Fruit fly (Drosophila melanogaster) whole organism, embryonic: ENCODE results near the gene Gdh.

ENCODE experiments used
- B-H2 ChIP-seq: fragments of 200-800 bp; sonication (Bioruptor generic); optimal IDR thresholded peaks from 2 replicates; lab custom pipeline; 2018; ENCODE audit warnings: missing biosample characterization, mild to moderate bottlenecking, missing genetic modification characterization
- CG10267 ChIP-seq: fragments of 200-800 bp; sonication (Bioruptor generic); optimal IDR thresholded peaks from 2 replicates; lab custom pipeline; 2018; ENCODE audit warnings: missing biosample characterization, mild to moderate bottlenecking, missing genetic modification characterization, moderate library complexity
- CG11085 ChIP-seq: fragments of 200-800 bp; sonication (Bioruptor generic); IDR thresholded peaks from 2 replicates; pipeline ENCODE4 v1.3.6; 2022; ENCODE audit warnings: missing biosample characterization, missing genetic modification characterization
- CG11398 ChIP-seq: fragments of 200-800 bp; sonication (Bioruptor generic); optimal IDR thresholded peaks from 2 replicates; lab custom pipeline; 2016; ENCODE audit warnings: missing biosample characterization, missing genetic modification characterization
- CG12299 ChIP-seq: fragments of 200-800 bp; sonication (Bioruptor generic); optimal IDR thresholded peaks from 2 replicates; lab custom pipeline; 2018; ENCODE audit warnings: missing biosample characterization, mild to moderate bottlenecking, missing genetic modification characterization
- CG12744 ChIP-seq: fragments of 200-800 bp; sonication (Bioruptor generic); optimal IDR thresholded peaks from 2 replicates; lab custom pipeline; 2016; ENCODE audit warnings: missing biosample characterization, missing genetic modification characterization
- CG14441 ChIP-seq: fragments of 200-800 bp; sonication (Bioruptor generic); IDR thresholded peaks from 2 replicates; pipeline ENCODE4 v1.3.6; 2022; ENCODE audit warnings: missing biosample characterization, missing genetic modification characterization
- CG1529 ChIP-seq: fragments of 200-800 bp; sonication (Bioruptor generic); optimal IDR thresholded peaks from 3 replicates; lab custom pipeline; 2018; ENCODE audit warnings: missing biosample characterization, missing genetic modification characterization
- CG30020 ChIP-seq: fragments of 200-800 bp; optimal IDR thresholded peaks from 2 replicates; lab custom pipeline; 2019; ENCODE audit warnings: missing biosample characterization, mild to moderate bottlenecking, missing genetic modification characterization, moderate library complexity
- CG31388 ChIP-seq: fragments of 200-800 bp; sonication (Bioruptor generic); optimal IDR thresholded peaks from 2 replicates; lab custom pipeline; 2016; ENCODE audit warnings: missing biosample characterization, missing genetic modification characterization
- CG3163 ChIP-seq: fragments of 200-800 bp; sonication (Bioruptor generic); optimal IDR thresholded peaks from 3 replicates; lab custom pipeline; 2016; ENCODE audit warnings: missing biosample characterization, missing genetic modification characterization
- CG4854 ChIP-seq: fragments of 200-800 bp; sonication (Bioruptor generic); optimal IDR thresholded peaks from 2 replicates; lab custom pipeline; 2016; ENCODE audit warnings: missing biosample characterization, missing genetic modification characterization, inconsistent platforms
- CG6254 ChIP-seq: fragments of 200-800 bp; sonication (Bioruptor generic); optimal IDR thresholded peaks from 3 replicates; lab custom pipeline; 2017; ENCODE audit warnings: mild to moderate bottlenecking, missing biosample characterization, missing genetic modification reagents, missing genetic modification characterization
- CG6689 ChIP-seq: fragments of 200-800 bp; sonication (Bioruptor generic); IDR thresholded peaks from 2 replicates; pipeline ENCODE4 v1.3.6; 2022; ENCODE audit warnings: missing biosample characterization, missing genetic modification characterization
- CG6791 ChIP-seq: fragments of 200-800 bp; sonication (Bioruptor generic); IDR thresholded peaks from 3 replicates; pipeline ENCODE4 v1.3.6; 2022; ENCODE audit warnings: missing biosample characterization, missing genetic modification characterization; ENCODE audit not compliant: partially characterized antibody
- CG7556 ChIP-seq: fragments of 200-800 bp; sonication (Bioruptor generic); optimal IDR thresholded peaks from 2 replicates; lab custom pipeline; 2017; ENCODE audit warnings: missing biosample characterization, mild to moderate bottlenecking, missing genetic modification characterization
- CG7786 ChIP-seq: fragments of 200-800 bp; sonication (Bioruptor generic); optimal IDR thresholded peaks from 2 replicates; lab custom pipeline; 2016; ENCODE audit warnings: missing biosample characterization, missing genetic modification characterization
- D ChIP-seq, 2 experiments: fragments of 200-800 bp in 1 of 2; fragments of >200 bp in 1 of 2; sonication (Bioruptor generic) in 1 of 2; optimal IDR thresholded peaks; 2 replicates in 1 of 2; 3 replicates in 1 of 2; lab custom pipeline; 2017; ENCODE audit warnings: mild to moderate bottlenecking in 1 of 2, missing biosample characterization in 1 of 2, missing genetic modification characterization in 1 of 2, missing genetic modification reagents in 1 of 2
- Dip3 ChIP-seq: fragments of 200-800 bp; sonication (Bioruptor generic); optimal IDR thresholded peaks from 3 replicates; lab custom pipeline; 2016; ENCODE audit warnings: missing biosample characterization, missing genetic modification characterization
- ERR ChIP-seq: fragments of 200-800 bp; sonication (Bioruptor generic); optimal IDR thresholded peaks from 2 replicates; lab custom pipeline; 2016; ENCODE audit warnings: missing biosample characterization, missing genetic modification characterization
- GATAe ChIP-seq: fragments of 200-800 bp; sonication (Bioruptor generic); conservative IDR thresholded peaks from 2 replicates; pipeline ENCODE4 v1.3.6; 2022; ENCODE audit warnings: missing biosample characterization, missing genetic modification characterization
- HLH54F ChIP-seq: fragments of 200-800 bp; sonication (Bioruptor generic); optimal IDR thresholded peaks from 3 replicates; lab custom pipeline; 2016; ENCODE audit warnings: missing biosample characterization, missing genetic modification characterization
- Hey ChIP-seq: fragments of 200-800 bp; sonication (Bioruptor generic); optimal IDR thresholded peaks from 3 replicates; lab custom pipeline; 2018; ENCODE audit warnings: missing biosample characterization, mild to moderate bottlenecking, missing genetic modification characterization
- HmgD ChIP-seq: fragments of 200-800 bp; sonication (Bioruptor generic); optimal IDR thresholded peaks from 3 replicates; lab custom pipeline; 2016; ENCODE audit warnings: missing biosample characterization, missing genetic modification characterization
- Hmx ChIP-seq: fragments of 200-800 bp; sonication (Bioruptor generic); optimal IDR thresholded peaks from 2 replicates; lab custom pipeline; 2016; ENCODE audit warnings: missing biosample characterization, missing genetic modification characterization
- PHDP ChIP-seq: fragments of 200-800 bp; sonication (Bioruptor generic); optimal IDR thresholded peaks from 3 replicates; lab custom pipeline; 2018; ENCODE audit warnings: missing biosample characterization, mild to moderate bottlenecking, missing genetic modification characterization, moderate library complexity
- Sry-δ ChIP-seq: fragments of 200-800 bp; sonication (Bioruptor generic); optimal IDR thresholded peaks from 2 replicates; lab custom pipeline; 2016; ENCODE audit warnings: missing biosample characterization, missing genetic modification characterization
- cas ChIP-seq: fragments of 200-800 bp; sonication (Bioruptor generic); IDR thresholded peaks from 2 replicates; pipeline ENCODE4 v1.3.6; 2022; ENCODE audit warnings: missing biosample characterization, missing genetic modification characterization
- ci ChIP-seq: fragments of 200-800 bp; sonication (Bioruptor generic); IDR thresholded peaks from 3 replicates; pipeline ENCODE4 v1.3.6; 2022; ENCODE audit warnings: missing biosample characterization, missing genetic modification characterization
- corto ChIP-seq: fragments of 200-800 bp; sonication (Bioruptor generic); optimal IDR thresholded peaks from 2 replicates; lab custom pipeline; 2016; ENCODE audit warnings: missing biosample characterization, mild to moderate bottlenecking, missing genetic modification characterization, moderate library complexity
- cwo ChIP-seq: fragments of 200-800 bp; sonication (Bioruptor generic); optimal IDR thresholded peaks from 3 replicates; lab custom pipeline; 2017; ENCODE audit warnings: missing biosample characterization, missing genetic modification characterization, mild to moderate bottlenecking, moderate library complexity, missing genetic modification reagents
- dm ChIP-seq: fragments of 200-800 bp; sonication (Bioruptor generic); optimal IDR thresholded peaks from 3 replicates; lab custom pipeline; 2016; ENCODE audit warnings: missing biosample characterization, missing genetic modification characterization
- dmrt11E ChIP-seq: fragments of 200-800 bp; sonication (Bioruptor generic); optimal IDR thresholded peaks from 3 replicates; lab custom pipeline; 2018; ENCODE audit warnings: missing biosample characterization, mild to moderate bottlenecking, missing genetic modification characterization, moderate library complexity
- en ChIP-seq: fragments of 200-800 bp; sonication (Bioruptor generic); optimal IDR thresholded peaks from 2 replicates; lab custom pipeline; 2016; ENCODE audit warnings: missing biosample characterization, missing genetic modification characterization
- fru ChIP-seq: fragments of >200 bp; optimal IDR thresholded peaks from 2 replicates; lab custom pipeline; 2017
- grau ChIP-seq: fragments of 200-800 bp; optimal IDR thresholded peaks from 3 replicates; lab custom pipeline; 2019; ENCODE audit warnings: missing biosample characterization, mild to moderate bottlenecking, missing genetic modification characterization, moderate library complexity
- gt ChIP-seq: fragments of 200-800 bp; sonication (Bioruptor generic); IDR thresholded peaks from 2 replicates; pipeline ENCODE4 v1.3.6; 2022; ENCODE audit warnings: missing biosample characterization, missing genetic modification characterization
- hb ChIP-seq: fragments of 200-800 bp; sonication (Bioruptor generic); IDR thresholded peaks from 3 replicates; pipeline ENCODE4 v1.3.6; 2022; ENCODE audit warnings: missing biosample characterization, missing genetic modification characterization; ENCODE audit not compliant: partially characterized antibody
- kni ChIP-seq: fragments of 200-800 bp; sonication (Bioruptor generic); optimal IDR thresholded peaks from 3 replicates; lab custom pipeline; 2017; ENCODE audit warnings: mild to moderate bottlenecking, missing biosample characterization, missing genetic modification reagents, missing genetic modification characterization
- lola ChIP-seq, 3 experiments: fragments of >200 bp in 2 of 3; fragments of 200-800 bp in 1 of 3; sonication (Bioruptor generic) in 1 of 3; optimal IDR thresholded peaks; 2 replicates each; lab custom pipeline; 2017 to 2019; ENCODE audit warnings: missing biosample characterization in 3 of 3, missing genetic modification characterization in 3 of 3, mild to moderate bottlenecking in 1 of 3, moderate library complexity in 1 of 3
- mam ChIP-seq: fragments of 200-800 bp; sonication (Bioruptor generic); optimal IDR thresholded peaks from 3 replicates; lab custom pipeline; 2016; ENCODE audit warnings: missing biosample characterization, missing genetic modification characterization
- pan ChIP-seq, 4 experiments: fragments of >200 bp in 3 of 4; fragments of 200-800 bp in 1 of 4; sonication (Bioruptor generic) in 1 of 4; optimal IDR thresholded peaks in 3 of 4; IDR thresholded peaks in 1 of 4; 2 replicates each; pipeline versions ENCODE4 v1.3.6 to Lab custom; 2017 to 2022; ENCODE audit warnings: missing biosample characterization in 2 of 4, missing genetic modification characterization in 2 of 4, mixed read lengths in 1 of 4
- pita ChIP-seq: fragments of 200-800 bp; sonication (Bioruptor generic); optimal IDR thresholded peaks from 2 replicates; lab custom pipeline; 2017; ENCODE audit warnings: missing biosample characterization, mild to moderate bottlenecking, missing genetic modification characterization
- prd ChIP-seq, 3 experiments: fragments of >200 bp in 2 of 3; fragments of 200-800 bp in 1 of 3; sonication (Bioruptor generic) in 1 of 3; optimal IDR thresholded peaks in 2 of 3; IDR thresholded peaks in 1 of 3; 2 replicates in 2 of 3; 3 replicates in 1 of 3; pipeline versions ENCODE4 v1.3.6 to Lab custom; 2017 to 2022; ENCODE audit warnings: missing biosample characterization in 1 of 3, missing genetic modification characterization in 1 of 3
- ssp ChIP-seq: fragments of 200-800 bp; sonication (Bioruptor generic); IDR thresholded peaks from 2 replicates; pipeline ENCODE4 v1.3.6; 2022; ENCODE audit warnings: missing biosample characterization, missing genetic modification characterization
- stwl ChIP-seq: fragments of 200-800 bp; sonication (Bioruptor generic); optimal IDR thresholded peaks from 3 replicates; lab custom pipeline; 2018; ENCODE audit warnings: missing biosample characterization, mild to moderate bottlenecking, missing genetic modification characterization, moderate library complexity
- trem ChIP-seq: fragments of 200-800 bp; optimal IDR thresholded peaks from 3 replicates; lab custom pipeline; 2019; ENCODE audit warnings: missing biosample characterization, mild to moderate bottlenecking, missing genetic modification characterization, moderate library complexity

Gene Gdh

DNA sequence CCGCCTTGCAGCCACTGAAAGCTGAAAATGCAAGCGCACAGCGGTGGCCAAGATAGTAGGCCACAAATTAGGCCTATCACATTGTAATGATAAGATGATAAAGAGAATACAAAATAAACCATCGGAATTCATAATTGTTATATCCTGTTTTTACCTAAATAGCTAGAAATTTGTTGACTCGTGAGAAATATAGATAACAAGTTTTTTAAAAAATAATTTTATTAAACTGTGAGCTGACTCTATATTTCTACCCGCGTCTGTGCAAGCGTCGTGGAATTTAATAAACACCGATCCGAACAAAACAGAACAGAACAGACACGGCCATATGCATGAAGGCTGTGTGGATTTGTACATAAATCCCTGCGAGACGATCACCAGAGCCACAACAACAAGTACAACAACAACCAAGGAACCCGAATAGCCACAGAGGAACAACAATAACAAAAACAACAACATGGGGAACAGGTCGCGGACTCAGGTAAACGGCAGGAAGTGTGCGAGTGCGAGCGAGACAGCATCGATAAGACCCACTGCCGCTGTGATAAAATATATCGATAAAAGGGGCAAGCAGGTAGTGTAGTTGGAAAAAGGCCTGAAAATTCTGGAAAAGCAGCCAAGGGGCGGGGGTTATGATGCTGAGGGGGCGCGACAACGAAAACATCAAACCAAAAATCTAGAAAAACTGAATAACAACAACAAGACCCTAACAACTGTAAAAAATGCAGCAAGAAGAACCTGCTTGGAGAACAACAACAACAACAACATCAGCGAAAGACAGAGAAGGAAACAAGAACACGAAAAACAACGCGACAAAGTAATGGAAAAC lies 56.4 kb downstream of the Gdh start (continued):
- no peak for TF ChIP-seq D (optimal IDR thresholded peaks at IDR 0.05; lab: Kevin White, UChicago)
- peak; percentile 93 for TF ChIP-seq D (GFP tag; optimal IDR thresholded peaks at IDR 0.05; lab: Kevin White, UChicago)
- TF ChIP-seq stwl (tag; lab: Kevin White, UChicago) = peak; percentile 71
- TF ChIP-seq CG3163 (GFP tag; lab: Kevin White, UChicago) = peak; percentile 5
- TF ChIP-seq dm (GFP tag; lab: Kevin White, UChicago) = peak; percentile 53
- no peak for TF ChIP-seq cas (GFP tag; lab: Robert Waterston, UW)
- TF ChIP-seq ssp (GFP tag; lab: Robert Waterston, UW) = peak; percentile 71
- peak; percentile 96 for TF ChIP-seq dmrt11E
- no peak for TF ChIP-seq B-H2
- peak; percentile 94 for TF ChIP-seq trem (tag; lab: Kevin White, UChicago)
- TF ChIP-seq CG6791 (GFP tag; lab: Robert Waterston, UW) = no peak
- TF ChIP-seq gt (GFP tag; lab: Robert Waterston, UW) = peak; percentile 64; the same call in 1 of the 2 replicates
- 0 out of 2 replicates have a peak, but pooled peaks have one; percentile 10 for TF ChIP-seq GATAe (GFP tag; lab: Robert Waterston, UW)
- peak; percentile 60 for TF ChIP-seq cwo (GFP tag; lab: Kevin White, UChicago)
- peak; percentile 93 for TF ChIP-seq ci
- no peak for TF ChIP-seq fru (lab: Kevin White, UChicago)
- peak in 1 of 3 experiments; percentile 96 for TF ChIP-seq lola (GFP tag; optimal IDR thresholded peaks at IDR 0.05; lab: Kevin White, UChicago)
- peak; percentile 84 for TF ChIP-seq CG12299 (tag; lab: Kevin White, UChicago)
- TF ChIP-seq CG6689 (GFP tag; lab: Robert Waterston, UW) = peak; percentile 89
- TF ChIP-seq HLH54F (GFP tag; lab: Kevin White, UChicago) = peak; percentile 45
- peak; percentile 88 for TF ChIP-seq grau (tag; lab: Kevin White, UChicago)
- TF ChIP-seq CG12744 = peak; percentile 70
- TF ChIP-seq kni (GFP tag; lab: Kevin White, UChicago) = peak; percentile 80
- TF ChIP-seq Sry-δ (GFP tag; lab: Kevin White, UChicago) = peak; percentile 1
- peak; percentile 46 for TF ChIP-seq mam (GFP tag; lab: Kevin White, UChicago)
- TF ChIP-seq corto = peak; percentile 97
- TF ChIP-seq CG6254 (GFP tag; lab: Kevin White, UChicago) = peak; percentile 91
- peak; percentile 91 for TF ChIP-seq CG10267 (tag; lab: Kevin White, UChicago)
- no peak for TF ChIP-seq ERR (GFP tag; lab: Kevin White, UChicago)
- no peak for TF ChIP-seq prd (optimal IDR thresholded peaks at IDR 0.05; lab: Kevin White, UChicago)
- peak; percentile 92 for TF ChIP-seq prd (GFP tag; IDR thresholded peaks at IDR 0.05; lab: Robert Waterston, UW)
- TF ChIP-seq Hey (tag; lab: Kevin White, UChicago) = no peak
- no peak for TF ChIP-seq hb (GFP tag; lab: Robert Waterston, UW)
- no peak for TF ChIP-seq Hmx
- TF ChIP-seq HmgD (GFP tag; lab: Kevin White, UChicago) = no peak
- peak; percentile 83 for TF ChIP-seq CG1529 (GFP tag; lab: Kevin White, UChicago)
- TF ChIP-seq en (GFP tag; lab: Kevin White, UChicago) = peak; percentile 65
- peak; percentile 56 for TF ChIP-seq CG11398 (GFP tag; lab: Kevin White, UChicago)
- TF ChIP-seq CG4854 (GFP tag; lab: Kevin White, UChicago) = peak; percentile 57
- peak; percentile 86 for TF ChIP-seq PHDP (tag; lab: Kevin White, UChicago)
- TF ChIP-seq CG11085 (GFP tag; lab: Robert Waterston, UW) = 0 out of 2 replicates have a peak, but pooled peaks have one; percentile 24
- no peak for TF ChIP-seq CG31388
- no peak for TF ChIP-seq pan (optimal IDR thresholded peaks at IDR 0.05; lab: Kevin White, UChicago)
- peak in 1 of 2 experiments; percentile 77 for TF ChIP-seq pan (GFP tag; optimal IDR thresholded peaks at IDR 0.05 in 1 of 2, IDR thresholded peaks at IDR 0.05 in 1 of 2)
- peak; percentile 74 for TF ChIP-seq CG14441 (GFP tag; lab: Robert Waterston, UW)
- TF ChIP-seq CG7556 (GFP tag; lab: Kevin White, UChicago) = peak; percentile 86
- peak; percentile 65 for TF ChIP-seq CG7786 (GFP tag; lab: Kevin White, UChicago)
- no peak for TF ChIP-seq pita (GFP tag; lab: Kevin White, UChicago)
- no peak for TF ChIP-seq Dip3 (GFP tag; lab: Kevin White, UChicago)
- peak; percentile 74 for TF ChIP-seq CG30020 (tag; lab: Kevin White, UChicago)
